Worm (Caenorhabditis elegans) whole organism, L1 larva: ENCODE results near the gene hlh-11.

Experiments
- aha-1 ChIP-seq: fragments of 150-350 bp; optimal IDR thresholded peaks from 2 replicates; lab custom pipeline; 2014; ENCODE audit warnings: missing biosample characterization, missing genetic modification characterization
- ceh-90 ChIP-seq: sonication (generic microtip); optimal IDR thresholded peaks from 2 replicates; lab custom pipeline; 2016; ENCODE audit warnings: missing genetic modification characterization, missing compliant biosample characterization
- lin-35 ChIP-seq, 2 experiments: fragments of 150-350 bp; optimal IDR thresholded peaks; 2 replicates each; lab custom pipeline; 2014; ENCODE audit warnings: missing biosample characterization in 2 of 2, missing genetic modification characterization in 2 of 2, missing genetic modification reagents in 2 of 2
- nhr-90 ChIP-seq: sonication (generic microtip); optimal IDR thresholded peaks from 2 replicates; lab custom pipeline; 2016; ENCODE audit warnings: mild to moderate bottlenecking, missing genetic modification characterization, missing compliant biosample characterization; ENCODE audit not compliant: poor library complexity
- snpc-4 ChIP-seq: fragments of 150-350 bp; optimal IDR thresholded peaks from 2 replicates; lab custom pipeline; 2014; ENCODE audit warnings: missing biosample characterization, missing genetic modification characterization
- snu-23 ChIP-seq: sonication (generic microtip); optimal IDR thresholded peaks from 2 replicates; lab custom pipeline; 2016; ENCODE audit warnings: missing genetic modification characterization, missing compliant biosample characterization
- unc-62 ChIP-seq: fragments of 150-350 bp; optimal IDR thresholded peaks from 2 replicates; lab custom pipeline; 2014; ENCODE audit warnings: missing biosample characterization, missing genetic modification reagents, missing genetic modification characterization
- vab-15 ChIP-seq: sonication (generic microtip); optimal IDR thresholded peaks from 2 replicates; lab custom pipeline; 2017; ENCODE audit warnings: missing genotype, mild to moderate bottlenecking, missing genetic modification characterization, missing compliant biosample characterization
- zip-4 ChIP-seq: fragments of 200-800 bp; sonication (Bioruptor generic); optimal IDR thresholded peaks from 2 replicates; lab custom pipeline; 2018; ENCODE audit warnings: mild to moderate bottlenecking, missing genetic modification characterization, moderate library complexity, missing compliant biosample characterization
- ztf-4 ChIP-seq: fragments of 150-350 bp; optimal IDR thresholded peaks from 2 replicates; lab custom pipeline; 2014; ENCODE audit warnings: missing biosample characterization, missing genetic modification characterization

DNA sequence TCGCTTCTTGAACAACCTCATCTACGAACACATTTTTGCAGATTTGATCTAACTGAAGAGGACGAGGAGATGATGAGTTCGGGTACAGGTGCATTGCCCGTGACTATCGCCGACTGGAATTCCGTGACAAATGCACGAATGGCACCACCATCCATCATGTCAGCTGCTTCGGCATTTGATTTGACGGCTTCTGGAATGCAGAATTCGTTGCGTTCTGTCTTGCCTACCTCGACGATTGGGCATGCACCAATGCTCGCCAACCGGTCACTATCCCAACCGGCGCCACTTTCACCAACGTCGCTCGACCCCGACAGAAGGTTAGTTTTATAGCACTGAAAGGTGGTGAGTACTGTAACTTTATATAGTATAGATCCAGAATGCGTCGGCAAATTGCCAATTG lies 3.9 kb downstream of the hlh-11 start:
- TF ChIP-seq snu-23: no peak
- no peak for TF ChIP-seq aha-1 (tag; lab: Kevin White, UChicago)
- no peak for TF ChIP-seq zip-4 (GFP tag; lab: Kevin White, UChicago)
- no peak for TF ChIP-seq vab-15 (tag; lab: Kevin White, UChicago)
- no peak for TF ChIP-seq lin-35 (GFP tag; optimal IDR thresholded peaks at IDR 0.05; lab: Kevin White, UChicago)
- TF ChIP-seq ztf-4 (tag; lab: Kevin White, UChicago): no peak
- no peak for TF ChIP-seq nhr-90 (tag; lab: Kevin White, UChicago)
- TF ChIP-seq ceh-90 (tag; lab: Kevin White, UChicago): no peak
- no peak for TF ChIP-seq snpc-4 (tag; lab: Kevin White, UChicago)
- TF ChIP-seq unc-62 (GFP tag; lab: Kevin White, UChicago): no peak
